Worm (Caenorhabditis elegans): ENCODE results near the gene dna-2.

DNA sequence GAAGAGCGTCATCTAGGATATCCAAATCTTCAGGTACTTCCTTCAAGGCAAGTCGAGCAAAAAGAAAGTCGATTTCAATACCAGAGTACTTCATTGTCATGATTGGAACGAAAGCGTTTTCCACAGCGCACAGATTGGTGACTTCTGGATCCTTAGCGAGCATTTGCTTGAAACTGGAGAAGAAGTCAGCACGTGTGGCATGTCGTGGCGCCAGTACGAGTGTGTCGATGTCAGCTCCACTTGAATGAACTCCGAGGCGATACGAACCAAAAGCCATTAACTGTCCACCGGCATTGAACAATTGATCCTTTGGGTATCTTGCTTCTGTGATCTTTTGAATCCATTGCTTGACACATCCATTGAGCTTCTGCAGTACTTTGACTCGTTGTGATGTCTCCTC lies 37.8 kb downstream of the dna-2 start:
- TF ChIP-seq F57A8.1 (GFP tag; optimal IDR thresholded peaks at IDR 0.05) (no peak), nhr-80 (tag; optimal IDR thresholded peaks at IDR 0.05) (no peak), ceh-79 (tag; optimal IDR thresholded peaks at IDR 0.05) (no peak), egl-18 (GFP tag; IDR thresholded peaks at IDR 0.05) (no peak), ets-4 (GFP tag; optimal IDR thresholded peaks at IDR 0.05) (no peak), ztf-3 (GFP tag; optimal IDR thresholded peaks at IDR 0.05) (no peak), K11D2.4 (GFP tag; IDR thresholded peaks at IDR 0.05) (no peak), let-526 (GFP tag; IDR thresholded peaks at IDR 0.05) (no peak)

All from whole organism, young adult.